Fruit fly (Drosophila melanogaster) whole organism, embryonic: ENCODE results near the gene CtsF.

Source experiments
- C15 ChIP-seq: fragments of 200-800 bp; sonication (Bioruptor generic); IDR thresholded peaks from 3 replicates; pipeline ENCODE4 v1.3.6; 2022; ENCODE audit warnings: missing biosample characterization, missing genetic modification characterization
- CG10959 ChIP-seq: fragments of 200-800 bp; sonication (Bioruptor generic); IDR thresholded peaks from 2 replicates; pipeline ENCODE4 v1.3.6; 2022; ENCODE audit warnings: missing biosample characterization, missing genetic modification characterization
- CG10979 ChIP-seq: fragments of 200-800 bp; sonication (Bioruptor generic); optimal IDR thresholded peaks from 2 replicates; lab custom pipeline; 2018; ENCODE audit warnings: missing biosample characterization, mild to moderate bottlenecking, missing genetic modification characterization, moderate library complexity
- CG12769 ChIP-seq: fragments of 200-800 bp; sonication (Bioruptor generic); optimal IDR thresholded peaks from 2 replicates; lab custom pipeline; 2019; ENCODE audit warnings: missing biosample characterization, mild to moderate bottlenecking, missing genetic modification characterization, moderate library complexity
- CG14965 ChIP-seq: fragments of 200-800 bp; sonication (Bioruptor generic); optimal IDR thresholded peaks from 2 replicates; lab custom pipeline; 2016; ENCODE audit warnings: missing biosample characterization, missing genetic modification characterization, borderline replicate concordance
- CG30431 ChIP-seq: fragments of 200-800 bp; sonication (Bioruptor generic); optimal IDR thresholded peaks from 2 replicates; lab custom pipeline; 2017; ENCODE audit warnings: missing biosample characterization, missing genetic modification characterization
- CG3995 ChIP-seq: fragments of 200-800 bp; sonication (Bioruptor generic); optimal IDR thresholded peaks from 3 replicates; lab custom pipeline; 2016; ENCODE audit warnings: missing biosample characterization, missing genetic modification characterization
- CG5180 ChIP-seq: fragments of 200-800 bp; sonication (Bioruptor generic); optimal IDR thresholded peaks from 3 replicates; lab custom pipeline; 2017; ENCODE audit warnings: missing biosample characterization, missing genetic modification characterization, mild to moderate bottlenecking, moderate library complexity, missing genetic modification reagents
- CG6791 ChIP-seq: fragments of 200-800 bp; sonication (Bioruptor generic); IDR thresholded peaks from 3 replicates; pipeline ENCODE4 v1.3.6; 2022; ENCODE audit warnings: missing biosample characterization, missing genetic modification characterization; ENCODE audit not compliant: partially characterized antibody
- CG7786 ChIP-seq: fragments of 200-800 bp; sonication (Bioruptor generic); optimal IDR thresholded peaks from 2 replicates; lab custom pipeline; 2016; ENCODE audit warnings: missing biosample characterization, missing genetic modification characterization
- CG8290 ChIP-seq, 3 experiments: fragments of 200-800 bp; sonication (Bioruptor generic); optimal IDR thresholded peaks; 2 replicates each; lab custom pipeline; 2016 to 2019; ENCODE audit warnings: missing biosample characterization in 3 of 3, missing genetic modification characterization in 3 of 3, mild to moderate bottlenecking in 2 of 3, moderate library complexity in 1 of 3
- CG9437 ChIP-seq: fragments of 200-800 bp; sonication (Bioruptor generic); optimal IDR thresholded peaks from 2 replicates; lab custom pipeline; 2018; ENCODE audit warnings: missing biosample characterization, mild to moderate bottlenecking, missing genetic modification characterization
- CG9797 ChIP-seq: fragments of 200-800 bp; sonication (Bioruptor generic); optimal IDR thresholded peaks from 3 replicates; lab custom pipeline; 2018; ENCODE audit warnings: missing biosample characterization, mild to moderate bottlenecking, missing genetic modification characterization
- Dp ChIP-seq: fragments of 200-800 bp; sonication (Bioruptor generic); optimal IDR thresholded peaks from 2 replicates; lab custom pipeline; 2018; ENCODE audit warnings: missing biosample characterization, mild to moderate bottlenecking, missing genetic modification characterization, moderate library complexity
- Dref ChIP-seq: fragments of 200-800 bp; sonication (Bioruptor generic); IDR thresholded peaks from 2 replicates; pipeline ENCODE4 v1.3.6; 2022; ENCODE audit warnings: missing biosample characterization, missing genetic modification characterization
- HmgZ ChIP-seq: fragments of 200-800 bp; sonication (Bioruptor generic); optimal IDR thresholded peaks from 2 replicates; lab custom pipeline; 2018; ENCODE audit warnings: missing biosample characterization, mild to moderate bottlenecking, missing genetic modification characterization
- Med ChIP-seq: fragments of 200-800 bp; sonication (Bioruptor generic); peaks from one replicate; lab custom pipeline; 2016; ENCODE audit warnings: missing biosample characterization, missing genetic modification characterization, mild to moderate bottlenecking, inconsistent platforms, moderate library complexity
- ase ChIP-seq: fragments of 200-800 bp; sonication (Bioruptor generic); IDR thresholded peaks from 3 replicates; pipeline ENCODE4 v1.3.6; 2022; ENCODE audit warnings: missing biosample characterization, missing genetic modification characterization
- cad ChIP-seq: fragments of >200 bp; optimal IDR thresholded peaks from 2 replicates; lab custom pipeline; 2017; ENCODE audit warnings: missing biosample characterization, missing genetic modification characterization
- chm ChIP-seq: fragments of 200-800 bp; sonication (Bioruptor generic); IDR thresholded peaks from 2 replicates; pipeline ENCODE4 v1.3.6; 2022; ENCODE audit warnings: missing biosample characterization, missing genetic modification characterization
- corto ChIP-seq: fragments of 200-800 bp; sonication (Bioruptor generic); optimal IDR thresholded peaks from 2 replicates; lab custom pipeline; 2016; ENCODE audit warnings: missing biosample characterization, mild to moderate bottlenecking, missing genetic modification characterization, moderate library complexity
- danr ChIP-seq: fragments of 200-800 bp; sonication (Bioruptor generic); IDR thresholded peaks from 2 replicates; pipeline ENCODE4 v1.3.6; 2022; ENCODE audit warnings: missing biosample characterization, missing genetic modification characterization
- dysf ChIP-seq: fragments of 200-800 bp; sonication (Bioruptor generic); IDR thresholded peaks from 3 replicates; pipeline ENCODE4 v1.3.6; 2022; ENCODE audit warnings: missing biosample characterization, missing genetic modification characterization
- gro ChIP-seq: fragments of 200-800 bp; sonication (Bioruptor generic); optimal IDR thresholded peaks from 2 replicates; lab custom pipeline; 2016; ENCODE audit warnings: missing biosample characterization, missing genetic modification characterization
- her ChIP-seq: fragments of 200-800 bp; sonication (Bioruptor generic); optimal IDR thresholded peaks from 2 replicates; lab custom pipeline; 2016; ENCODE audit warnings: missing biosample characterization, missing genetic modification characterization
- hkb ChIP-seq, 2 experiments: fragments of 200-800 bp in 1 of 2; fragments of >200 bp in 1 of 2; sonication (Bioruptor generic) in 1 of 2; IDR thresholded peaks in 1 of 2; optimal IDR thresholded peaks in 1 of 2; 2 replicates each; pipeline versions ENCODE4 v1.3.6 to Lab custom; 2017 to 2022; ENCODE audit warnings: missing biosample characterization in 1 of 2, missing genetic modification characterization in 1 of 2
- lbe ChIP-seq: fragments of 200-800 bp; sonication (Bioruptor generic); optimal IDR thresholded peaks from 2 replicates; lab custom pipeline; 2016; ENCODE audit warnings: missing biosample characterization, mild to moderate bottlenecking, missing genetic modification characterization
- nerfin-2 ChIP-seq: fragments of 200-800 bp; sonication (Bioruptor generic); IDR thresholded peaks from 2 replicates; pipeline ENCODE4 v1.3.6; 2022; ENCODE audit warnings: missing biosample characterization, missing genetic modification characterization; ENCODE audit not compliant: partially characterized antibody
- pan ChIP-seq, 4 experiments: fragments of >200 bp in 3 of 4; fragments of 200-800 bp in 1 of 4; sonication (Bioruptor generic) in 1 of 4; optimal IDR thresholded peaks in 3 of 4; IDR thresholded peaks in 1 of 4; 2 replicates each; pipeline versions ENCODE4 v1.3.6 to Lab custom; 2017 to 2022; ENCODE audit warnings: missing biosample characterization in 2 of 4, missing genetic modification characterization in 2 of 4, mixed read lengths in 1 of 4
- sens ChIP-seq: fragments of 200-800 bp; sonication (Bioruptor generic); peaks from one replicate; lab custom pipeline; 2016; ENCODE audit warnings: missing biosample characterization, missing genetic modification characterization
- sens-2 ChIP-seq: fragments of 200-800 bp; sonication (Bioruptor generic); IDR thresholded peaks from 2 replicates; pipeline ENCODE4 v1.3.6; 2022; ENCODE audit warnings: missing biosample characterization, missing genetic modification characterization
- sr ChIP-seq: fragments of 200-800 bp; sonication (Bioruptor generic); IDR thresholded peaks from 3 replicates; pipeline ENCODE4 v1.3.6; 2022; ENCODE audit warnings: missing biosample characterization, missing genetic modification characterization
- stwl ChIP-seq: fragments of 200-800 bp; sonication (Bioruptor generic); optimal IDR thresholded peaks from 3 replicates; lab custom pipeline; 2018; ENCODE audit warnings: missing biosample characterization, mild to moderate bottlenecking, missing genetic modification characterization, moderate library complexity
- tap ChIP-seq: fragments of 200-800 bp; optimal IDR thresholded peaks from 3 replicates; lab custom pipeline; 2019; ENCODE audit warnings: missing biosample characterization, mild to moderate bottlenecking, missing genetic modification characterization, moderate library complexity
- trh ChIP-seq: fragments of 200-800 bp; sonication (Bioruptor generic); optimal IDR thresholded peaks from 2 replicates; lab custom pipeline; 2016; ENCODE audit warnings: missing biosample characterization, missing genetic modification characterization
- wdn ChIP-seq: fragments of 200-800 bp; sonication (Bioruptor generic); IDR thresholded peaks from 2 replicates; pipeline ENCODE4 v1.3.6; 2022; ENCODE audit warnings: missing biosample characterization, missing genetic modification characterization
- zf30C ChIP-seq: fragments of 200-800 bp; sonication (Bioruptor generic); optimal IDR thresholded peaks from 3 replicates; lab custom pipeline; 2018; ENCODE audit warnings: missing biosample characterization, mild to moderate bottlenecking, missing genetic modification characterization

The CtsF gene

dm6 chr3R:5270806-5271205 is 19.3 kb upstream of the CtsF start (continued):
- TF ChIP-seq stwl, result peak; percentile 43
- TF ChIP-seq CG12769 (tag; lab: Kevin White, UChicago), result peak; percentile 3
- peak; percentile 20 for TF ChIP-seq her (GFP tag; lab: Kevin White, UChicago)
- 0 out of 3 replicates have a peak, but pooled peaks have one; percentile 20 for TF ChIP-seq CG6791
- TF ChIP-seq Med (GFP tag; lab: Kevin White, UChicago), result peak; percentile 79
- no peak for TF ChIP-seq chm (GFP tag; lab: Robert Waterston, UW)
- peak; percentile 23 for TF ChIP-seq CG10979
- TF ChIP-seq zf30C (GFP tag; lab: Kevin White, UChicago), result peak; percentile 84
- 0 out of 3 replicates have a peak, but pooled peaks have one; percentile 49 for TF ChIP-seq dysf (GFP tag; lab: Robert Waterston, UW)
- TF ChIP-seq Dp (GFP tag; lab: Kevin White, UChicago), result no peak
- TF ChIP-seq C15 (GFP tag; lab: Robert Waterston, UW), result peak; percentile 27; the same call in 1 of the 3 replicates
- TF ChIP-seq sens (GFP tag; lab: Kevin White, UChicago), result peak; percentile 61
- no peak for TF ChIP-seq CG8290 (GFP tag; optimal IDR thresholded peaks at IDR 0.05; lab: Kevin White, UChicago)
- TF ChIP-seq CG8290 (tag; optimal IDR thresholded peaks at IDR 0.05; lab: Kevin White, UChicago), result peak; percentile 24 to 50

- peak; percentile 77 for TF ChIP-seq CG3995 (GFP tag; lab: Kevin White, UChicago)
- TF ChIP-seq sr, result no peak
- TF ChIP-seq CG9437 (GFP tag; lab: Kevin White, UChicago), result peak; percentile 97
- no peak for TF ChIP-seq Dref (GFP tag; lab: Robert Waterston, UW)
- no peak for TF ChIP-seq hkb (optimal IDR thresholded peaks at IDR 0.05; lab: Kevin White, UChicago)
- TF ChIP-seq hkb (GFP tag; IDR thresholded peaks at IDR 0.05; lab: Robert Waterston, UW), result no peak
- TF ChIP-seq nerfin-2 (GFP tag; lab: Robert Waterston, UW), result no peak
- no peak for TF ChIP-seq wdn (GFP tag; lab: Robert Waterston, UW)
- TF ChIP-seq ase (GFP tag; lab: Robert Waterston, UW), result no peak
- no peak for TF ChIP-seq trh (GFP tag; lab: Kevin White, UChicago)
- peak; percentile 11 for TF ChIP-seq HmgZ (tag; lab: Kevin White, UChicago)
- no peak for TF ChIP-seq CG5180 (GFP tag; lab: Kevin White, UChicago)
- TF ChIP-seq tap, result no peak
- TF ChIP-seq sens (GFP tag; lab: Kevin White, UChicago), result no peak
- TF ChIP-seq CG30431 (GFP tag; lab: Kevin White, UChicago), result no peak
- no peak for TF ChIP-seq gro
- peak; percentile 31 for TF ChIP-seq lbe (GFP tag; lab: Kevin White, UChicago)
- no peak for TF ChIP-seq CG7786 (GFP tag; lab: Kevin White, UChicago)
- TF ChIP-seq pan (optimal IDR thresholded peaks at IDR 0.05; lab: Kevin White, UChicago), result no peak
- TF ChIP-seq pan (GFP tag; optimal IDR thresholded peaks at IDR 0.05 in 1 of 2, IDR thresholded peaks at IDR 0.05 in 1 of 2), result no peak
Measured at dm6 chr3R:5268495-5268894, 16.9 kb upstream of the CtsF start.

dm6 chr3R:5266282-5266681 is 14.7 kb upstream of the CtsF start:
- TF ChIP-seq CG9797 (GFP tag; lab: Kevin White, UChicago) (no peak), corto (no peak), cad (peak; percentile 30), CG10959 (no peak), sens-2 (no peak), CG14965 (GFP tag; lab: Kevin White, UChicago) (no peak), danr (GFP tag; lab: Robert Waterston, UW) (no peak)
